Worm (Caenorhabditis elegans) whole organism, L4 larva: ENCODE results near the gene efa-6.

ENCODE experiments used
- ceh-28 ChIP-seq: fragments of 150-350 bp; optimal IDR thresholded peaks from 2 replicates; lab custom pipeline; 2014; ENCODE audit warnings: missing biosample characterization, missing genetic modification reagents, missing genetic modification characterization
- ceh-44 ChIP-seq: fragments of 200-800 bp; sonication (Bioruptor generic); IDR thresholded peaks from 2 replicates; pipeline ENCODE4 v1.3.6; 2022; ENCODE audit warnings: missing genetic modification reagents, missing genetic modification characterization, missing compliant biosample characterization
- nhr-28 ChIP-seq: fragments of 150-350 bp; optimal IDR thresholded peaks from 2 replicates; lab custom pipeline; 2014; ENCODE audit warnings: missing biosample characterization, missing genetic modification characterization
- pha-4 ChIP-seq, 2 experiments: fragments of 150-350 bp in 1 of 2; fragments of 200-800 bp in 1 of 2; sonication (Bioruptor generic) in 1 of 2; IDR thresholded peaks in 1 of 2; optimal IDR thresholded peaks in 1 of 2; 2 replicates each; pipeline versions ENCODE4 v1.3.6 to Lab custom; 2014 to 2022; ENCODE audit warnings: missing genetic modification characterization in 2 of 2, missing genetic modification reagents in 2 of 2, missing biosample characterization in 1 of 2, missing compliant biosample characterization in 1 of 2
- tag-97 ChIP-seq: fragments of 200-800 bp; sonication (Bioruptor generic); IDR thresholded peaks from 2 replicates; pipeline ENCODE4 v1.3.6; 2022; ENCODE audit warnings: missing genetic modification characterization, missing compliant biosample characterization
- unc-39 ChIP-seq: sonication (generic microtip); optimal IDR thresholded peaks from 2 replicates; lab custom pipeline; 2017; ENCODE audit warnings: missing biosample characterization, missing genetic modification characterization

ce11 chrIV:12573068-12573467 is 41.5 kb downstream of the efa-6 start, which contains the start of gene K08E7.5:
- no peak for TF ChIP-seq tag-97 (GFP tag; lab: Robert Waterston, UW)
- TF ChIP-seq ceh-28 (tag; lab: Kevin White, UChicago): no peak
- no peak for TF ChIP-seq unc-39 (tag; lab: Kevin White, UChicago)
- TF ChIP-seq ceh-44 (GFP tag; lab: Robert Waterston, UW): no peak
- TF ChIP-seq nhr-28 (tag; lab: Kevin White, UChicago): no peak
- TF ChIP-seq pha-4 (GFP tag; IDR thresholded peaks at IDR 0.05; lab: Robert Waterston, UW): no peak
- TF ChIP-seq pha-4 (tag; optimal IDR thresholded peaks at IDR 0.05; lab: Kevin White, UChicago): no peak
